Fruit fly (Drosophila melanogaster) whole organism, pupa: Measurements from ENCODE around the gene Nt5a.
A peak's percentile ranks its signal among the peaks of the same experiment; 100 is the strongest.

Experiments used
- CG10348 ChIP-seq: fragments of 200-800 bp; sonication (Bioruptor generic); IDR thresholded peaks from 2 replicates; pipeline ENCODE4 v1.3.6; 2022; ENCODE audit warnings: missing biosample characterization, missing genetic modification characterization
- CG12605 ChIP-seq: fragments of 200-800 bp; sonication (Bioruptor generic); IDR thresholded peaks from 2 replicates; pipeline ENCODE4 v1.3.6; 2022; ENCODE audit warnings: missing biosample characterization, missing genetic modification characterization
- CG13204 ChIP-seq: fragments of 200-800 bp; sonication (Bioruptor generic); optimal IDR thresholded peaks from 2 replicates; lab custom pipeline; 2018; ENCODE audit warnings: missing biosample characterization, mild to moderate bottlenecking, missing genetic modification characterization, moderate library complexity
- CG14655 ChIP-seq: fragments of 200-800 bp; sonication (Bioruptor generic); optimal IDR thresholded peaks from 3 replicates; lab custom pipeline; 2017; ENCODE audit warnings: mild to moderate bottlenecking, missing biosample characterization, missing genetic modification reagents, missing genetic modification characterization
- CG15710 ChIP-seq: fragments of 200-800 bp; sonication (Bioruptor generic); optimal IDR thresholded peaks from 2 replicates; lab custom pipeline; 2018; ENCODE audit warnings: missing biosample characterization, mild to moderate bottlenecking, missing genetic modification characterization, moderate library complexity
- CG17806 ChIP-seq: fragments of 200-800 bp; sonication (Bioruptor generic); optimal IDR thresholded peaks from 2 replicates; lab custom pipeline; 2018; ENCODE audit warnings: missing biosample characterization, mild to moderate bottlenecking, missing genetic modification characterization, moderate library complexity
- CG32121 ChIP-seq: fragments of 200-800 bp; sonication (Bioruptor generic); IDR thresholded peaks from 2 replicates; pipeline ENCODE4 v1.3.6; 2022; ENCODE audit warnings: missing biosample characterization, missing genetic modification characterization
- CG34367 ChIP-seq: fragments of 200-800 bp; sonication (Bioruptor generic); optimal IDR thresholded peaks from 2 replicates; lab custom pipeline; 2018; ENCODE audit warnings: missing biosample characterization, mild to moderate bottlenecking, missing genetic modification characterization
- CG4496 ChIP-seq: fragments of 200-800 bp; sonication (Bioruptor generic); IDR thresholded peaks from 3 replicates; pipeline ENCODE4 v1.3.6; 2022; ENCODE audit warnings: missing biosample characterization, missing genetic modification characterization
- CG8159 ChIP-seq: fragments of 200-800 bp; sonication (Bioruptor generic); optimal IDR thresholded peaks from 3 replicates; lab custom pipeline; 2018; ENCODE audit warnings: missing biosample characterization, mild to moderate bottlenecking, missing genetic modification characterization, moderate library complexity
- CG8301 ChIP-seq: fragments of 200-800 bp; sonication (Bioruptor generic); optimal IDR thresholded peaks from 2 replicates; lab custom pipeline; 2018; ENCODE audit warnings: missing biosample characterization, mild to moderate bottlenecking, missing genetic modification characterization
- CG9948 ChIP-seq: fragments of 200-800 bp; sonication (Bioruptor generic); optimal IDR thresholded peaks from 2 replicates; lab custom pipeline; 2018; ENCODE audit warnings: missing biosample characterization, mild to moderate bottlenecking, missing genetic modification characterization, moderate library complexity
- D1 ChIP-seq: fragments of 200-800 bp; sonication (Bioruptor generic); optimal IDR thresholded peaks from 2 replicates; lab custom pipeline; 2018; ENCODE audit warnings: missing biosample characterization, mild to moderate bottlenecking, missing genetic modification characterization, moderate library complexity
- EcR ChIP-seq: fragments of 200-800 bp; sonication (Bioruptor generic); optimal IDR thresholded peaks from 3 replicates; lab custom pipeline; 2019; ENCODE audit warnings: missing biosample characterization, missing genetic modification characterization, mild to moderate bottlenecking, moderate library complexity, missing genetic modification reagents
- Ets98B ChIP-seq: fragments of 200-800 bp; sonication (Bioruptor generic); IDR thresholded peaks from 2 replicates; pipeline ENCODE4 v1.3.6; 2022; ENCODE audit warnings: missing biosample characterization, missing genetic modification characterization
- Pif1A ChIP-seq: fragments of 200-800 bp; sonication (Bioruptor generic); optimal IDR thresholded peaks from 3 replicates; lab custom pipeline; 2016; ENCODE audit warnings: missing biosample characterization, missing genetic modification characterization
- Pif1B ChIP-seq: fragments of 200-800 bp; sonication (Bioruptor generic); optimal IDR thresholded peaks from 3 replicates; lab custom pipeline; 2016; ENCODE audit warnings: missing biosample characterization, missing genetic modification characterization
- Snoo ChIP-seq: fragments of 200-800 bp; sonication (Bioruptor generic); optimal IDR thresholded peaks from 3 replicates; lab custom pipeline; 2017; ENCODE audit warnings: missing biosample characterization, mild to moderate bottlenecking, missing genetic modification characterization, inconsistent platforms
- fd96Ca ChIP-seq: fragments of 200-800 bp; sonication (Bioruptor generic); IDR thresholded peaks from 3 replicates; pipeline ENCODE4 v1.3.6; 2022; ENCODE audit warnings: missing biosample characterization, missing genetic modification characterization
- gl ChIP-seq: fragments of 200-800 bp; sonication (Bioruptor generic); optimal IDR thresholded peaks from 2 replicates; lab custom pipeline; 2018; ENCODE audit warnings: missing biosample characterization, mild to moderate bottlenecking, missing genetic modification characterization
- rn ChIP-seq: fragments of 200-800 bp; sonication (Bioruptor generic); IDR thresholded peaks from 2 replicates; pipeline ENCODE4 v1.3.6; 2022; ENCODE audit warnings: missing biosample characterization, missing genetic modification characterization

Gene Nt5a

DNA sequence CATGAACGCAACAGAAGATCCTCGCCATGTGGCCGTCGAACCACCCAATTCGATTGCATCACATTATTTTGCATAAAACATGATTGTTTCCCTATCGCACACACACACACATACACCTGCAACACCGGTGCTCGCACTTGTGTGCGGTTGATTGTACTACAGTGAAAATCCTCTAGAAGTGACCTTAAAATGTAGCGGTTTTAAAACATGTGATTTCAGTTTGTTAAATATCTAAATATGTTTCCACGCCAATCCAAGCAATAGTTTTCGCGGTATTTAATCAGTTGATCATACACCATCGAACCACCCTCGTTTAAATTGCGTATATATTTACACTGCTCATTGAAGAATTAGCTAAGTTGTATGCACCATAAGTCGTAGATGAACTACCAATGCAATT lies 23.2 kb upstream of the Nt5a start:
- no peak for TF ChIP-seq CG13204
- TF ChIP-seq Ets98B (GFP tag; lab: Robert Waterston, UW): peak; percentile 47; the same call in 1 of the 2 replicates
- TF ChIP-seq D1 (tag; lab: Kevin White, UChicago): no peak
- TF ChIP-seq CG9948: no peak
- no peak for TF ChIP-seq CG4496 (GFP tag; lab: Robert Waterston, UW)

DNA sequence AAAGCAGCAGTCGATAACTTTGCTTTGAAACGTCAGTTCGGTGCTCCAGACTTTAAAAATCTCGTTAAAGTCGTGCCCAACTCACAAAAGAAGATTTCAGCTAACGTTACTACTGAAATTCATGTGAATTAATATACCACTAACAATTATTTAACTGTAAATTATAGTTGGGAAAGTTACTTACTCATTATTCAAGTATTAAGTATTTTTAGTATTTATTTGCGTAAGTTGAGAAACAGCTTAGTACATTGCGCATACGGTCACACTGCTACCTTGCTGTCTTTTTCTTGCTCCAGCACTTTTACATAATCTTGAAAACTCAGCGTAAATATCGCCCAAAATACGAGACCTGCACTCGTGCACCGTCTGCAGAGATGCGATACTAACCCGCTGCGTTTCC lies 22.5 kb upstream of the Nt5a start, which contains the start of gene ND-ACP:
Gene ND-ACP, plus strand, starts transcription at position 226 of the 400 bp plus-strand sequence.
- no peak for TF ChIP-seq CG12605 (GFP tag; lab: Robert Waterston, UW)
- TF ChIP-seq CG15710 (tag; lab: Kevin White, UChicago): no peak
- no peak for TF ChIP-seq CG10348 (GFP tag; lab: Robert Waterston, UW)
- TF ChIP-seq CG4496 (GFP tag; lab: Robert Waterston, UW): no peak
- TF ChIP-seq CG8301: no peak
- TF ChIP-seq CG9948: no peak
- no peak for TF ChIP-seq gl
- no peak for TF ChIP-seq CG34367 (tag; lab: Kevin White, UChicago)

DNA sequence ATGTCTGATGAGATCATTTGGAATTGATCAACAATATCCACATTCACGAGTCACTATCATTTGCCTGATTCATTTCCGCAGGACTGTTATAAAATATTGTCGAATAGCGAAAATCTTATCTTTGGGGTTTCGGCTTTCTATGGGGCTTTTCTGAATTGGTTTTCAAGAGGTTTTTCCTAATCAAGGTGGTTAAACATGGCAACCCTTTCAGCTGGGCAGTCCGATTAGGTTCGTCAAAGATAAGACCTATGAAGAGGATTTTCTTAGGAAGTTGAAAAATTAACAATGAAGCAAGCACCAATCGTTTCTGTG lies 18.4 kb upstream of the Nt5a start:
- TF ChIP-seq CG14655 (no peak), D1 (tag; lab: Kevin White, UChicago) (no peak), Pif1B (GFP tag; lab: Kevin White, UChicago) (no peak), CG10348 (GFP tag; lab: Robert Waterston, UW) (no peak)
- TF ChIP-seq, all 21 proteins: peak for 0

DNA sequence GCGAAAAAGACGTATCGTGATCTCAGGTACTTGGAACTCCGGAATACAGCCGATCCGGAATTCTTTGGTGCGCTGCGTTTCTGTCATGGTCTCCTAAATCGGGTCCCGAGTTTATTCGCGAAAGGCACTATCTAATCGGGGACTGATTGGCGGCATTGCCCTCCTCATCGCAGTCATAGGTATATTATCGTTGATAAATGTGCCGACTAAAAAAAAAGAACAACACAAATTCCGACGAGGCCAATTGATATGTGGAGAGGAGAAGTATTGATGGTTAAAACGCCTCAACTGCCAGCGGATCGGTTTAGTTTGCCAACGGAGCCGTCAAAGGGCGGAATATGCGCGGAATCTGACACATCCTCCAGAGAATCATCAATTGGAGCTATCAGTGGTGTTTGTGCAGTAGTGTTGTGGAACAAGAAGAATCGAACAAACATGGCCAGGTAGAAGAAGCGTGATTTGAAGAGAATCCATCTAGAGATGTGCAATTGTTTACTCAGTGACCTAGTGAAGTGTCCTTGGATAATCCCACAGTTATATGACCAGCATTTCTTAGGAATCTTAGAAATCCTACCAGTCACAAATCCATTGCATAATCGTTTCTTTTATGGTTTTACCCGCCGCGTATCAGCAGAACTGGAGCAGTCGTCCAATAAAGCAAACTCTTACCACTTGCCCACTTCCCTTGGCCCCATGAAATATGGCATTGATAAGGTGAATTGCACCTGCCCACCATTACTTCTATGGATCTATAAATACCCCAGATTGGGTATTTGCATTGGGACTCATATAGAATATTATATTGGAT lies 17.8 kb upstream of the Nt5a start:
- TF ChIP-seq CG13204: no peak
- TF ChIP-seq CG34367 (tag; lab: Kevin White, UChicago): no peak
- TF ChIP-seq Pif1B (GFP tag; lab: Kevin White, UChicago): no peak
- no peak for TF ChIP-seq CG12605 (GFP tag; lab: Robert Waterston, UW)
- no peak for TF ChIP-seq CG17806 (tag; lab: Kevin White, UChicago)
- TF ChIP-seq CG9948: no peak
- TF ChIP-seq CG4496 (GFP tag; lab: Robert Waterston, UW): no peak
- no peak for TF ChIP-seq Ets98B (GFP tag; lab: Robert Waterston, UW)
- no peak for TF ChIP-seq fd96Ca (GFP tag; lab: Robert Waterston, UW)
- TF ChIP-seq CG15710 (tag; lab: Kevin White, UChicago): no peak
- TF ChIP-seq D1 (tag; lab: Kevin White, UChicago): no peak
- TF ChIP-seq CG10348 (GFP tag; lab: Robert Waterston, UW): no peak
- no peak for TF ChIP-seq CG8159 (tag; lab: Kevin White, UChicago)
- TF ChIP-seq CG32121 (GFP tag; lab: Robert Waterston, UW): no peak
- TF ChIP-seq CG14655: no peak
- TF ChIP-seq Snoo (tag; lab: Kevin White, UChicago): no peak
- no peak for TF ChIP-seq EcR (GFP tag; lab: Kevin White, UChicago)

DNA sequence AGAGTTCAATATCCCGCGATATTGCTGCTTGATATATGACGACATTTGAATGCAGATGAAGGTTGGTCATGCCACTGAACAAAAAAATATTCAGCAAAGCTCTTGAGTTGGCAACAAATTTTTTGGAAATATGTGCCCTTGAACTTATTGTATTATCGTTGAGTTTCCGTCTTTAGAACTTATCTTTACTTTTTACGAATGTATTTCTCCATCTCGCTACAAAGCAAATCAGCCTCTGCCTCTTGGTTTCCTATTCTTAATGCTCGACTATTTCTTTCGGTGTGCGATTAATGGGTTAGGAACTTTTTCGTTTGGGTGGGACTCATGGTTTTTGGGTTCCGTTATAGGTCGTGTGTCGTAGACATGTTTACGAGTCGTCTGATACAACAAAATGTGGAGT lies 15.9 kb upstream of the Nt5a start:
- TF ChIP-seq fd96Ca (GFP tag; lab: Robert Waterston, UW): 0 out of 3 replicates have a peak, but pooled peaks have one; percentile 7
- no peak for TF ChIP-seq Pif1B (GFP tag; lab: Kevin White, UChicago)
- peak; percentile 14 for TF ChIP-seq CG9948
- TF ChIP-seq CG4496 (GFP tag; lab: Robert Waterston, UW): 0 out of 3 replicates have a peak, but pooled peaks have one; percentile 18
- TF ChIP-seq CG13204: no peak
- TF ChIP-seq Ets98B (GFP tag; lab: Robert Waterston, UW): no peak
- TF ChIP-seq CG15710 (tag; lab: Kevin White, UChicago): peak; percentile 9
- peak; percentile 23 for TF ChIP-seq CG17806 (tag; lab: Kevin White, UChicago)

DNA sequence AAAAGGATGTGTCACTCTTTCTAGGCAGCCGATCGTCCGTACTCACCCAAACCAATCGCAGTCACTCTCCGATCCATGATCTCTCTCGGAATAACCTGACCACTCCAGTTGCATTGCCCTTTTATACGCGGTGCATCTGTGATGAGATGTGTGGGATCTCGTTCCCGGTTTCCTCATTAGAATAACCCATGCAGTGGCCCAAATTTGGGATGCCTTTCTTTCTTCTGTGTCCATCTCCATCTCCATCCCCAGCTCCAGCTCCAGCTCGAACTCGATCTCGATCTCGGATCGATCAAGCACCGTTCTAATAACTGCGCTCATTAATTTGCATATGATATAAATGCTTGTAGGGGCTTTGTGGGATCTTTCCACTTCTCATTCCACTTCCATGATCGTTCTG lies 15.5 kb upstream of the Nt5a start, which contains the start of gene CG9184:
Gene CG9184, minus strand, starts transcription at position 101 of the 400 bp plus-strand sequence.
- TF ChIP-seq rn: no peak
- no peak for TF ChIP-seq Pif1A
- TF ChIP-seq CG17806 (tag; lab: Kevin White, UChicago): no peak
- TF ChIP-seq EcR (GFP tag; lab: Kevin White, UChicago): no peak
- TF ChIP-seq CG4496 (GFP tag; lab: Robert Waterston, UW): no peak
- no peak for TF ChIP-seq CG8159 (tag; lab: Kevin White, UChicago)
- no peak for TF ChIP-seq CG12605 (GFP tag; lab: Robert Waterston, UW)
- TF ChIP-seq Snoo (tag; lab: Kevin White, UChicago): no peak
- TF ChIP-seq D1 (tag; lab: Kevin White, UChicago): no peak
- TF ChIP-seq Ets98B (GFP tag; lab: Robert Waterston, UW): no peak
- no peak for TF ChIP-seq CG34367 (tag; lab: Kevin White, UChicago)
- no peak for TF ChIP-seq fd96Ca (GFP tag; lab: Robert Waterston, UW)
- TF ChIP-seq CG8301: no peak
- TF ChIP-seq CG14655: no peak
- TF ChIP-seq CG10348 (GFP tag; lab: Robert Waterston, UW): no peak
- no peak for TF ChIP-seq CG32121 (GFP tag; lab: Robert Waterston, UW)
- no peak for TF ChIP-seq CG15710 (tag; lab: Kevin White, UChicago)
- no peak for TF ChIP-seq Pif1B (GFP tag; lab: Kevin White, UChicago)
